Fruit fly (Drosophila melanogaster): ENCODE results near the gene CG14930.

CG14930 gene

DNA sequence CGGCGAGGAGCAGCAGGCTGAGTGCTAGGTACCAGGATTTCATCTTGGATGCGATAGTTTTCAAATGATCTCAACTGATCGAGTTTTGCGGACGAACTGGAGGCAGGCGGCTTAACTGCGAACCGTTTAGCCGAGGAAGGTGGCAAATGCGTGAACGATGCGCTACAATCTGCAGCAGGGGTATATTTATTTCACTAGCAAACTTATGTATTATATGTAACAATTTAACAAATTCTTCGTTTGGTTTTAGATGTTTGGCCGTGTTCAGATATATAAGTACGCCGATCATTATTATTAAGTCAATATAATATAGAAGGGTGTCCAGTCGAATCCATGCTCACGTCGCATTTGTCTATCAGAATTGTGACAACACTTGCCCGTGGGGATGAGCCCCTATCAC lies 9.9 kb upstream of the CG14930 start, which contains the start of gene CG31706:
Gene CG31706, minus strand, starts transcription at position 101 of the 400 bp plus-strand sequence.
- TF ChIP-seq woc (GFP tag; optimal IDR thresholded peaks at IDR 0.05) (no peak), dmrt93B (GFP tag; optimal IDR thresholded peaks at IDR 0.05) (no peak), psq (GFP tag; optimal IDR thresholded peaks at IDR 0.05) (no peak), Rel (GFP tag; optimal IDR thresholded peaks at IDR 0.05) (no peak), Rel (tag; optimal IDR thresholded peaks at IDR 0.05) (no peak), sv (GFP tag; optimal IDR thresholded peaks at IDR 0.05) (no peak), rgr (GFP tag; optimal IDR thresholded peaks at IDR 0.05) (no peak), Hnf4 (GFP tag; optimal IDR thresholded peaks at IDR 0.05) (no peak), sage (GFP tag; optimal IDR thresholded peaks at IDR 0.05) (no peak), brk (GFP tag; optimal IDR thresholded peaks at IDR 0.05) (no peak), Dfd (GFP tag; optimal IDR thresholded peaks at IDR 0.05) (no peak), CG32264 (GFP tag; optimal IDR thresholded peaks at IDR 0.05) (no peak), CrebA (GFP tag; optimal IDR thresholded peaks at IDR 0.05; ENCODE audit: borderline replicate concordance) (no peak), Abd-B (GFP tag; optimal IDR thresholded peaks at IDR 0.05) (no peak), GATAd (GFP tag; optimal IDR thresholded peaks at IDR 0.05) (no peak)

DNA sequence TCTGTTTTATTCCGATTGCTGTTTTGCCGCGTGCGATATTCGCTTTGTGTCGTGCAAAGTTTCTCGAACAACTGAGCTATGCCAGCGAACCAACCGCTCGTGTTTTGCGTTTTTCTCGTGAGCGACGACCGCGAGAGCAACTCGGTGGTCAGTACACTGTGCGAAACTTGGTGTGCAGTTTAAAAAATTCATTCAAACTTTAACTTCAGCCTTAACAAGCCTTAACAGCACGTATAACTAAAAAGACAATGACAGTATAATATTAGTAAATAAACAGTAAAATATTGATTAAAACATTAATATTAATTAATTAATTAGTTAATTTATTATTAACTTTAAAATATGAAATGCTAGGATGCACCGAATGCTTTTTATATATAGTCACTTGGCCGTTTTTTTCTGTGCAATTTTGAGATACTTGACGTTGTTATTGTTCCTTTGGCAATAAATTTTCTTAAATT lies 7.1 kb upstream of the CG14930 start, which contains the start of gene CG31705:
Gene CG31705, minus strand, starts transcription at position 77 of the 461 bp plus-strand sequence.
- TF ChIP-seq usp (GFP tag; optimal IDR thresholded peaks at IDR 0.05), result no peak
- TF ChIP-seq jim (GFP tag; optimal IDR thresholded peaks at IDR 0.05), result no peak
- no peak for TF ChIP-seq N (GFP tag; optimal IDR thresholded peaks at IDR 0.05)
- peak; percentile 13 for TF ChIP-seq fru (GFP tag; optimal IDR thresholded peaks at IDR 0.05)
- TF ChIP-seq pan (optimal IDR thresholded peaks at IDR 0.05), result no peak
- no peak for TF ChIP-seq CG32264 (GFP tag; optimal IDR thresholded peaks at IDR 0.05)
- TF ChIP-seq dmrt93B (GFP tag; optimal IDR thresholded peaks at IDR 0.05), result peak; percentile 69
- no peak for TF ChIP-seq Hr83 (GFP tag; optimal IDR thresholded peaks at IDR 0.05; ENCODE audit: poor library complexity, severe bottlenecking)
- peak; percentile 60 for TF ChIP-seq psq (GFP tag; optimal IDR thresholded peaks at IDR 0.05)
- no peak for TF ChIP-seq ey (GFP tag; optimal IDR thresholded peaks at IDR 0.05)
- TF ChIP-seq woc (GFP tag; optimal IDR thresholded peaks at IDR 0.05), result no peak
- TF ChIP-seq Vsx2 (GFP tag; optimal IDR thresholded peaks at IDR 0.05; ENCODE audit: partially characterized antibody), result no peak
- no peak for TF ChIP-seq Myc (optimal IDR thresholded peaks at IDR 0.05)
- TF ChIP-seq foxo (GFP tag; optimal IDR thresholded peaks at IDR 0.05), result peak in 1 of 2 experiments; percentile 52
- no peak for TF ChIP-seq CG9705 (GFP tag; optimal IDR thresholded peaks at IDR 0.05)
- TF ChIP-seq tai (GFP tag; optimal IDR thresholded peaks at IDR 0.05), result no peak
- no peak for TF ChIP-seq dl (GFP tag; optimal IDR thresholded peaks at IDR 0.05; ENCODE audit: insufficient read depth in 1 of 2, partially characterized antibody in 2 of 2)
- TF ChIP-seq Hnf4 (GFP tag; optimal IDR thresholded peaks at IDR 0.05), result no peak
- peak; percentile 23 for TF ChIP-seq Dif (GFP tag; optimal IDR thresholded peaks at IDR 0.05; ENCODE audit: partially characterized antibody)
- TF ChIP-seq rgr (GFP tag; optimal IDR thresholded peaks at IDR 0.05), result peak; percentile 51
- TF ChIP-seq sage (GFP tag; optimal IDR thresholded peaks at IDR 0.05), result no peak
- no peak for TF ChIP-seq Mio (GFP tag; optimal IDR thresholded peaks at IDR 0.05)
- TF ChIP-seq sv (GFP tag; optimal IDR thresholded peaks at IDR 0.05), result no peak
- peak; percentile 49 for TF ChIP-seq OdsH (GFP tag; optimal IDR thresholded peaks at IDR 0.05)
- no peak for TF ChIP-seq lola (GFP tag; optimal IDR thresholded peaks at IDR 0.05)
- peak; percentile 51 for TF ChIP-seq Dfd (GFP tag; optimal IDR thresholded peaks at IDR 0.05)
- TF ChIP-seq brk (GFP tag; optimal IDR thresholded peaks at IDR 0.05), result no peak
- TF ChIP-seq HLH106 (tag; optimal IDR thresholded peaks at IDR 0.05), result peak; percentile 64
- TF ChIP-seq Rel (GFP tag; optimal IDR thresholded peaks at IDR 0.05), result no peak
- TF ChIP-seq Rel (tag; optimal IDR thresholded peaks at IDR 0.05), result peak; percentile 34
- peak; percentile 12 for TF ChIP-seq h (GFP tag; optimal IDR thresholded peaks at IDR 0.05)
- no peak for TF ChIP-seq Hr78 (GFP tag; optimal IDR thresholded peaks at IDR 0.05)
- TF ChIP-seq CrebA (GFP tag; optimal IDR thresholded peaks at IDR 0.05; ENCODE audit: borderline replicate concordance), result no peak
- TF ChIP-seq Abd-B (GFP tag; optimal IDR thresholded peaks at IDR 0.05), result no peak
- no peak for TF ChIP-seq GATAd (GFP tag; optimal IDR thresholded peaks at IDR 0.05)
- peak; percentile 70 for TF ChIP-seq Sp1 (GFP tag; optimal IDR thresholded peaks at IDR 0.05)
- peak; percentile 4 for TF ChIP-seq br (GFP tag; optimal IDR thresholded peaks at IDR 0.05)
- no peak for TF ChIP-seq Jra (GFP tag; optimal IDR thresholded peaks at IDR 0.05)
- no peak for TF ChIP-seq dsf (GFP tag; optimal IDR thresholded peaks at IDR 0.05; ENCODE audit: borderline replicate concordance)

Measured in whole organism, wandering third instar larva.